Fruit fly (Drosophila melanogaster) whole organism, pupa: ENCODE data around the gene CtsB.

Experiments
- CG10348 ChIP-seq: fragments of 200-800 bp; sonication (Bioruptor generic); IDR thresholded peaks from 2 replicates; pipeline ENCODE4 v1.3.6; 2022; ENCODE audit warnings: missing biosample characterization, missing genetic modification characterization
- CG12605 ChIP-seq: fragments of 200-800 bp; sonication (Bioruptor generic); IDR thresholded peaks from 2 replicates; pipeline ENCODE4 v1.3.6; 2022; ENCODE audit warnings: missing biosample characterization, missing genetic modification characterization
- CG13204 ChIP-seq: fragments of 200-800 bp; sonication (Bioruptor generic); optimal IDR thresholded peaks from 2 replicates; lab custom pipeline; 2018; ENCODE audit warnings: missing biosample characterization, mild to moderate bottlenecking, missing genetic modification characterization, moderate library complexity
- CG14655 ChIP-seq: fragments of 200-800 bp; sonication (Bioruptor generic); optimal IDR thresholded peaks from 3 replicates; lab custom pipeline; 2017; ENCODE audit warnings: mild to moderate bottlenecking, missing biosample characterization, missing genetic modification reagents, missing genetic modification characterization
- CG15710 ChIP-seq: fragments of 200-800 bp; sonication (Bioruptor generic); optimal IDR thresholded peaks from 2 replicates; lab custom pipeline; 2018; ENCODE audit warnings: missing biosample characterization, mild to moderate bottlenecking, missing genetic modification characterization, moderate library complexity
- CG17806 ChIP-seq: fragments of 200-800 bp; sonication (Bioruptor generic); optimal IDR thresholded peaks from 2 replicates; lab custom pipeline; 2018; ENCODE audit warnings: missing biosample characterization, mild to moderate bottlenecking, missing genetic modification characterization, moderate library complexity
- CG32121 ChIP-seq: fragments of 200-800 bp; sonication (Bioruptor generic); IDR thresholded peaks from 2 replicates; pipeline ENCODE4 v1.3.6; 2022; ENCODE audit warnings: missing biosample characterization, missing genetic modification characterization
- CG34367 ChIP-seq: fragments of 200-800 bp; sonication (Bioruptor generic); optimal IDR thresholded peaks from 2 replicates; lab custom pipeline; 2018; ENCODE audit warnings: missing biosample characterization, mild to moderate bottlenecking, missing genetic modification characterization
- CG4496 ChIP-seq: fragments of 200-800 bp; sonication (Bioruptor generic); IDR thresholded peaks from 3 replicates; pipeline ENCODE4 v1.3.6; 2022; ENCODE audit warnings: missing biosample characterization, missing genetic modification characterization
- CG8159 ChIP-seq: fragments of 200-800 bp; sonication (Bioruptor generic); optimal IDR thresholded peaks from 3 replicates; lab custom pipeline; 2018; ENCODE audit warnings: missing biosample characterization, mild to moderate bottlenecking, missing genetic modification characterization, moderate library complexity
- CG8301 ChIP-seq: fragments of 200-800 bp; sonication (Bioruptor generic); optimal IDR thresholded peaks from 2 replicates; lab custom pipeline; 2018; ENCODE audit warnings: missing biosample characterization, mild to moderate bottlenecking, missing genetic modification characterization
- CG9948 ChIP-seq: fragments of 200-800 bp; sonication (Bioruptor generic); optimal IDR thresholded peaks from 2 replicates; lab custom pipeline; 2018; ENCODE audit warnings: missing biosample characterization, mild to moderate bottlenecking, missing genetic modification characterization, moderate library complexity
- D1 ChIP-seq: fragments of 200-800 bp; sonication (Bioruptor generic); optimal IDR thresholded peaks from 2 replicates; lab custom pipeline; 2018; ENCODE audit warnings: missing biosample characterization, mild to moderate bottlenecking, missing genetic modification characterization, moderate library complexity
- EcR ChIP-seq: fragments of 200-800 bp; sonication (Bioruptor generic); optimal IDR thresholded peaks from 3 replicates; lab custom pipeline; 2019; ENCODE audit warnings: missing biosample characterization, missing genetic modification characterization, mild to moderate bottlenecking, moderate library complexity, missing genetic modification reagents
- Ets98B ChIP-seq: fragments of 200-800 bp; sonication (Bioruptor generic); IDR thresholded peaks from 2 replicates; pipeline ENCODE4 v1.3.6; 2022; ENCODE audit warnings: missing biosample characterization, missing genetic modification characterization
- Pif1A ChIP-seq: fragments of 200-800 bp; sonication (Bioruptor generic); optimal IDR thresholded peaks from 3 replicates; lab custom pipeline; 2016; ENCODE audit warnings: missing biosample characterization, missing genetic modification characterization
- Pif1B ChIP-seq: fragments of 200-800 bp; sonication (Bioruptor generic); optimal IDR thresholded peaks from 3 replicates; lab custom pipeline; 2016; ENCODE audit warnings: missing biosample characterization, missing genetic modification characterization
- Snoo ChIP-seq: fragments of 200-800 bp; sonication (Bioruptor generic); optimal IDR thresholded peaks from 3 replicates; lab custom pipeline; 2017; ENCODE audit warnings: missing biosample characterization, mild to moderate bottlenecking, missing genetic modification characterization, inconsistent platforms
- fd96Ca ChIP-seq: fragments of 200-800 bp; sonication (Bioruptor generic); IDR thresholded peaks from 3 replicates; pipeline ENCODE4 v1.3.6; 2022; ENCODE audit warnings: missing biosample characterization, missing genetic modification characterization
- gl ChIP-seq: fragments of 200-800 bp; sonication (Bioruptor generic); optimal IDR thresholded peaks from 2 replicates; lab custom pipeline; 2018; ENCODE audit warnings: missing biosample characterization, mild to moderate bottlenecking, missing genetic modification characterization
- rn ChIP-seq: fragments of 200-800 bp; sonication (Bioruptor generic); IDR thresholded peaks from 2 replicates; pipeline ENCODE4 v1.3.6; 2022; ENCODE audit warnings: missing biosample characterization, missing genetic modification characterization

The CtsB gene

DNA sequence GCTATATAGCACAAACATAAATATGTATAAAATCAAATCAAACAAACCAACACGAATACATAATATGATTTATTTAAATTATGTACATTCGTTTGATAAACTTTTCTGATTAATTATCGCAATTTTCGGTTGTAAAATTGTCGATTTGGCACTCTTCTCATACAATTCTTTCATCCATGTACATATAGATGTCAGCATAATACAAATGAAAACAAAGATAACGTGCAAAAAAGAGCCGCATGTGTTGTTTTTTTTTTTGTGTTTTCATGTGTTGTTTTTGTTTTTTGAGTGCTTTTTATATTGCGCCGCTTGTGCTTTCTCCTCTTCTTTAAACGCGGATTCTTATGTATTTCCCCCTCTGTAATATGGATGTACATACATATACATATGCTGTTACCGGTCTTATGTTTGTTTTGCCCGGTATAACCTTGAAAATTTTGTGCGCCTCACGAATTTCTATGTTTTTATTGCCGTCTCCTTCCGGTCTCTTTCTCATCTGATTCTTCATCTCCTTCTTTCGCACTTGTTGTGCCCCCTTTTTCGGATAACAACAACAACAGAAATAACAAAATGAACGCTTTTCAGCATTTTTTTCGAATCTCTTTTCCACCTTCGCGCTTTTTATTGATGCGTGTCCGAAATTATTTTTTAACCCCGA is 28.7 kb downstream of the CtsB start:
- TF ChIP-seq rn (no peak), Pif1A (GFP tag; lab: Kevin White, UChicago) (peak; percentile 2)
- TF ChIP-seq, all 21 proteins: peak for 1

DNA sequence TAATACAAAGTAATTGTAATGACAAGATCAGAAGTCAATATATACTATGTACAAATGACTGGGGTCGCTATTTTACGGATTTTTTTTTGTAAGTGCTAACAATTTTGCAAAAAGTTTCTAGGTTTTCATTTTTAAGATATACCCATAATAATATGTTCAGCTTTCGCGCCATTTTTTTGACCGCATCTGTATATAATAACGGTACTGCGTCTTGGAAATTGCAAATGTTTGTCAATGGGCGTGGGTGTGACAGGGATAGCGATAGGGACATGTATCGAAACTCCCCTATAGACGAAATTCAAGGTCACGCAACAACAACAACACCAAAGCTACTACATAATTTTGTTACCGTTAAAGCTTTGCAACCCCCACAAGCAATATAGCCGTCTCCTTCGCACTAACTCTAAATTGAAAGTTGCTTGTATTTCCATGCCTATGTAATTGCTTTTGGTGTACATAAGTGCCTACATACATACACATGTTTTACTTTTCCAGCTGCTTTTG is 29.4 kb downstream of the CtsB start:
- TF ChIP-seq CG17806, result no peak
- no peak for TF ChIP-seq CG8301 (tag; lab: Kevin White, UChicago)
- no peak for TF ChIP-seq D1 (tag; lab: Kevin White, UChicago)
- TF ChIP-seq CG8159, result no peak
- no peak for TF ChIP-seq Snoo
- no peak for TF ChIP-seq CG32121 (GFP tag; lab: Robert Waterston, UW)
- no peak for TF ChIP-seq Pif1B
- TF ChIP-seq gl, result no peak
- no peak for TF ChIP-seq rn
- no peak for TF ChIP-seq CG34367
- no peak for TF ChIP-seq CG4496
- no peak for TF ChIP-seq CG14655 (GFP tag; lab: Kevin White, UChicago)
- TF ChIP-seq CG9948 (tag; lab: Kevin White, UChicago), result no peak
- no peak for TF ChIP-seq CG13204 (GFP tag; lab: Kevin White, UChicago)

DNA sequence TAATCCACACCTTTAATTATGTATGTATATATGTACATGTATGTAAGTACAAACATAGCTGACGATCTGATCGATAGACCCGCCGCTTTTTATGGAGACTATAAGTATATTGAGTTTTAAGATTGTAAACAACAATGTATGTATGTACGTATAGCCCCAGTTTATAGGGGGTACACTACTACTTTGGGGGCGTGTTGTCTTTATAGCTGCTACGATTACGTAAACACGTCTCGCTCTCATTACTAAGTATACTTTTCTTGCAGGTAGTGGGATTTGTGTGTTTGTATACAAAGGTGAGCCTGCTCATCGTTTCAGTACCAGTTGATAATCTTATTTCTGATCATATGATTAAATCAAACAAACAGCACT is 32.1 kb downstream of the CtsB start:
- TF ChIP-seq CG32121 (GFP tag; lab: Robert Waterston, UW), result no peak
- TF ChIP-seq Ets98B (GFP tag; lab: Robert Waterston, UW), result 0 out of 2 replicates have a peak, but pooled peaks have one; percentile 18

DNA sequence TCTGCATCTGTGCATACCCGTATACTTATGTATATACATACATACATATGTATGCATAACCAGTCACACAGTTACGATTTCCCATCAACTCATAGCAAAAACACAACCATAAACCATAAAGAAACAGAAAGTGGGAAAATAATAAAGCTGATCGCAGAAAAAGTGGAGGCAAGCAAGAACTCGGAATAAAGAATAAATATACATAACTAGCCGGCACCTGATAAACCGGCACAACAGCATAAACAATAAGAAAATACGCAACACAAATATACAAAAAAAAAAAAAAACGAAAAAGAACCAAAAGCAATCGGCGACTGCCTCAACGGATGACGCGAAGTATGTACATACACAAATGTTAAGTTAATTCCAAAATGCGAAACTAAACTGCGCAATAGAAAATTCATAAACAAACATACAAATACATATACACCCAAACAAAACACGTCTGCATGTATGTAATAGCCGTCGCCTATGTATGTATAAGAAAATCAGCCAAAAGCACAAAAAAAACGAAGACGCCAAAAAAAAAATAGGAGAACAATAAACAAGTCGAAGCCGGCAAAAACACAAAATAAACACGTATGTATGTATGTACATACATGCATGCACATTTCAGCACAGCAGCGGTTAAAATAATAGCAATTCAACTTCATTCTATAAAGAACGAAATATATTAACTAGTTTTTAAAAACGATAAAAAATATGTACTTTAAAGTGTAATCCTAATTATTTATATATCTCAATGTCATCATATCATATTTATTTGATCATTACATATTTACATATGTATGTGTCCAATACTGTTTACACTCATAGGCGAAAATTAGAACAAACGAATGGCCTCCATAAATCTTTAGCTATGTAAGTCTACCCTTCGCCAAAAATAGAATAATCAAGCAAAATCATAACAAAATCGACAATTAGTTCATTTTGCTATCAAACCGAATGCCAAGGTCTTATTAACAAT is 32.8 kb downstream of the CtsB start:
- TF ChIP-seq CG14655 (GFP tag; lab: Kevin White, UChicago) (peak; percentile 54), Ets98B (GFP tag; lab: Robert Waterston, UW) (peak; percentile 52; the same call in 1 of the 2 replicates), D1 (tag; lab: Kevin White, UChicago) (peak; percentile 29), CG4496 (peak; percentile 58), Pif1A (GFP tag; lab: Kevin White, UChicago) (peak; percentile 36), CG32121 (GFP tag; lab: Robert Waterston, UW) (peak; percentile 44), fd96Ca (peak; percentile 68), CG15710 (peak; percentile 34), CG12605 (GFP tag; lab: Robert Waterston, UW) (peak; percentile 40; the same call in 1 of the 2 replicates), Snoo (peak; percentile 1), rn (no peak), CG8301 (tag; lab: Kevin White, UChicago) (peak; percentile 51), CG8159 (peak; percentile 29), CG17806 (no peak), Pif1B (no peak), CG34367 (no peak)

DNA sequence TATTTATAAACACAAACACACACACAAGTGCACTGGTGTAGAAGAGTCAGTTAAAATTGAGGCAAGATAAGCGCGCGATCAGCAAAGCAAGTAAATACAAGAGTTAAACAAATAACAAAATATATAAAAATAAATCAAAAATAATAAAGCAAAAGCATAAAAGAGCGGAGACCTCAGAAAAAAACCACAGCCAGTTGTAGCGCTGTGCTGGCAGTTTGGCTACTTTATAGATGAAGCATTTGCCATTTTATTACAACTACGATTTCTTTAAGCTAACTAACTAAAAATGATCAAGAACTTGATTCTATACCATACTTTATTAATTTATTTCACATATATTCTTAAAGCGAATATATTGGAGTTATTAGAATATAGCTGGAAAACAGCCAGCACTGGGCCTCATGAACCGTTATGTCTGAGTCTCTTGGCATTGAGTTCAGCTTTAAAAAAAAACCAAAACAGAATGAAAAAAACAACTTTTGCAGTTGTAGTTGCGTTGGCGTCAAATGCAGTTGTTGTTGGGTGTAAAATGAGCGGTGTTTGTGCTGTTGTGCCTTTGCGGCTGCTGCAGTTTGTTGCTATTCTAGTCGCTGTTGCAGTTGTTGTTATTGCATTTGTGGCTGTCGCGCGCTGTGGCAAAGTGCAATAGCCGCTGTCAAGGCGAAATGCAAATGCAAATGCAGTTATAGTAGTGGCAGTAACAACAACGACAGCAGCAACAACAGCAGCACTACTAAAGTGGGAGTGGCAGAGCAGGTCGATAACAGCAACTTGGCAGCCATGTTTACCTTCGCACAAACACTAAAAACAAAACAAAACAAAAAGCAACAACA is 34.1 kb downstream of the CtsB start:
- TF ChIP-seq CG13204 (GFP tag; lab: Kevin White, UChicago) (no peak), EcR (GFP tag; lab: Kevin White, UChicago) (peak; percentile 91), Ets98B (GFP tag; lab: Robert Waterston, UW) (peak; percentile 22), Pif1A (GFP tag; lab: Kevin White, UChicago) (peak; percentile 67), D1 (tag; lab: Kevin White, UChicago) (no peak), CG4496 (peak; percentile 68), CG14655 (GFP tag; lab: Kevin White, UChicago) (peak; percentile 81), CG10348 (GFP tag; lab: Robert Waterston, UW) (no peak), gl (no peak), CG32121 (GFP tag; lab: Robert Waterston, UW) (peak; percentile 66), CG8159 (no peak), CG34367 (peak; percentile 33), CG8301 (tag; lab: Kevin White, UChicago) (peak; percentile 61), fd96Ca (no peak; the same call in 1 of the 3 replicates), rn (no peak), CG12605 (GFP tag; lab: Robert Waterston, UW) (peak; percentile 20; the same call in 1 of the 2 replicates), CG15710 (peak; percentile 51), Snoo (no peak), CG17806 (peak; percentile 42), CG9948 (tag; lab: Kevin White, UChicago) (peak; percentile 30), Pif1B (peak; percentile 58)

DNA sequence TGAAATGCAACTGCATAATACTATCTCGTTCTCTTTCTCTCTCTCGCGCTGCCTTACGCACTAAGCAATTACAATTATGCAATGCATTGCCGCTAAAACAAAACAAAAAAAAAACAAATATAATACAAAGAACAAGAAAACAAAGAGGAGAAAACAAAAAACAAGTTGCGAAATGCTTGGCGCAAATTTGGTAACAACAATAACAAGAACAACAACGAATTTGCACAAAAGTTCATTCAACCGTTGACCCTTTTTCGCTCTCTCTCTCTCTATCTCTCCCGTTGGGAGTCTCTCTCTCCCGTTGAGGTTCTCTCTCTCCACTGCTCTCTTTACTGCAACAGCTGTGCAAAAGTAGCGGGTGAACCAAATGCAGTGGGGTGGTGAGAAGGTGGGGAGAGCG is 34.9 kb downstream of the CtsB start:
- TF ChIP-seq Ets98B (GFP tag; lab: Robert Waterston, UW), result peak; percentile 59
- no peak; the same call in 2 of the 3 replicates for TF ChIP-seq CG4496
- no peak for TF ChIP-seq CG8159
- TF ChIP-seq CG32121 (GFP tag; lab: Robert Waterston, UW), result no peak; the same call in 1 of the 2 replicates
- no peak; the same call in 1 of the 2 replicates for TF ChIP-seq CG12605 (GFP tag; lab: Robert Waterston, UW)
- peak; percentile 99 for TF ChIP-seq EcR (GFP tag; lab: Kevin White, UChicago)
- TF ChIP-seq rn, result no peak
- TF ChIP-seq gl, result no peak
